Fruit fly (Drosophila melanogaster) Kc167 (cell line): ENCODE results near the gene CG13784.

Source experiments
- Myc ChIP-seq: fragments of >200 bp; optimal IDR thresholded peaks from 2 replicates; lab custom pipeline; 2017; ENCODE audit warnings: missing external identifiers
- Sin3A ChIP-seq: fragments of >200 bp; optimal IDR thresholded peaks from 2 replicates; lab custom pipeline; 2018; ENCODE audit warnings: missing external identifiers
- h ChIP-seq: fragments of >200 bp; optimal IDR thresholded peaks from 3 replicates; lab custom pipeline; 2018; ENCODE audit warnings: missing external identifiers
- insv ChIP-seq: fragments of >200 bp; optimal IDR thresholded peaks from 3 replicates; lab custom pipeline; 2018; ENCODE audit warnings: missing external identifiers
- psq ChIP-seq: fragments of >200 bp; optimal IDR thresholded peaks from 2 replicates; lab custom pipeline; 2017; ENCODE audit warnings: missing external identifiers
- ttk ChIP-seq: sonication (Bioruptor generic); optimal IDR thresholded peaks from 2 replicates; lab custom pipeline; 2017; ENCODE audit warnings: missing external identifiers

CG13784 gene

DNA sequence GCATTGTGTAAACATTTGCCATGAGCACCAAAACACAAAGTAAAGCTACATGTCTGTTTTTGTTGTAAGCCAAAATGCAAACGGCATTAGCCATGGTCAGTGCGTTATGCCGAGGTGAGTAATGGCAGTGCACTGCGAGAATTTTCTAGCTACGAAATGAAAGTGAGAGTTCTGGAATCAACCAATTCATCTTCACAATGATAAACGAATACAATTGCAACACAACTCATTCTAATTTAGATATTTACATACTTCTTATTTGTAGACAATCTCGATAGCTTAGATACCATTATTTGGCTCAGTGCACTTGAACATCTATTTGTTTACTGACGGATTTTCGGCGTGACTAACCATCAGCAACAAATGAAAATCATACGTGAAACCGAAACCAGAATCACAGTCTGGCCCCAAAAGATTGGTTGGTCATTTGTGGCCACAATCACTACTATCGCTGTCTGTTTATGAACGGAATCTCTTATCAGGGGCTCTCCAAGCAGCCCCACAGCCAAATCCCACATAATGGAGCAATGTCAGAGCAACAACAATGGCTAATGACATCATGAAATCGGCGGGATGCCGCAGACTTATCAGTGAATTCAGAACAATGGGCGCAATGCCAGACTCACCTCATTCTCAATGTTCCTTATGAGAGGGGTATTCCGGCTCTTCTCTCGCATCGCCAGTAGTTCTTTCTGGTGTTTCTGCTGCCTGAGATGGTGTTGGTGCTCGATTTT is 64.8 kb downstream of the CG13784 start:
- no peak for TF ChIP-seq Sin3A
- no peak for TF ChIP-seq Myc (lab: Kevin White, UChicago)
- TF ChIP-seq h (lab: Kevin White, UChicago): no peak
- TF ChIP-seq psq (lab: Kevin White, UChicago): no peak
- no peak for TF ChIP-seq insv
- no peak for TF ChIP-seq ttk (lab: Kevin White, UChicago)
